Fruit fly (Drosophila melanogaster) whole organism, embryonic: ENCODE measurements around the gene CG33230.

Experiments used
- BtbVII ChIP-seq: fragments of 200-800 bp; sonication (Bioruptor generic); optimal IDR thresholded peaks from 3 replicates; lab custom pipeline; 2017; ENCODE audit warnings: missing biosample characterization, mild to moderate bottlenecking, missing genetic modification characterization
- CG10565 ChIP-seq: fragments of 200-800 bp; sonication (Bioruptor generic); optimal IDR thresholded peaks from 3 replicates; lab custom pipeline; 2016; ENCODE audit warnings: missing biosample characterization, mild to moderate bottlenecking, missing genetic modification characterization
- CG16813 ChIP-seq: fragments of 200-800 bp; sonication (Bioruptor generic); IDR thresholded peaks from 3 replicates; pipeline ENCODE4 v1.3.6; 2022; ENCODE audit warnings: missing biosample characterization, missing genetic modification characterization; ENCODE audit not compliant: partially characterized antibody
- CG17359 ChIP-seq: fragments of 200-800 bp; sonication (Bioruptor generic); optimal IDR thresholded peaks from 3 replicates; lab custom pipeline; 2018; ENCODE audit warnings: missing biosample characterization, mild to moderate bottlenecking, missing genetic modification characterization, moderate library complexity
- CG17361 ChIP-seq: fragments of 200-800 bp; sonication (Bioruptor generic); IDR thresholded peaks from 3 replicates; pipeline ENCODE4 v1.3.6; 2022; ENCODE audit warnings: missing biosample characterization, missing genetic modification characterization
- CG17385 ChIP-seq: fragments of 200-800 bp; sonication (Bioruptor generic); optimal IDR thresholded peaks from 3 replicates; lab custom pipeline; 2018; ENCODE audit warnings: missing biosample characterization, mild to moderate bottlenecking, missing genetic modification characterization
- CG30020 ChIP-seq: fragments of 200-800 bp; optimal IDR thresholded peaks from 2 replicates; lab custom pipeline; 2019; ENCODE audit warnings: missing biosample characterization, mild to moderate bottlenecking, missing genetic modification characterization, moderate library complexity
- CG3065 ChIP-seq: fragments of 200-800 bp; sonication (Bioruptor generic); optimal IDR thresholded peaks from 2 replicates; lab custom pipeline; 2016; ENCODE audit warnings: missing biosample characterization, missing genetic modification characterization
- CG3163 ChIP-seq: fragments of 200-800 bp; sonication (Bioruptor generic); optimal IDR thresholded peaks from 3 replicates; lab custom pipeline; 2016; ENCODE audit warnings: missing biosample characterization, missing genetic modification characterization
- CG34376 ChIP-seq: fragments of 200-800 bp; sonication (Bioruptor generic); optimal IDR thresholded peaks from 2 replicates; lab custom pipeline; 2018; ENCODE audit warnings: missing biosample characterization, mild to moderate bottlenecking, missing genetic modification characterization
- CG34422 ChIP-seq: fragments of 200-800 bp; sonication (Bioruptor generic); IDR thresholded peaks from 3 replicates; pipeline ENCODE4 v1.3.6; 2022; ENCODE audit warnings: missing biosample characterization, missing genetic modification characterization
- CG6254 ChIP-seq: fragments of 200-800 bp; sonication (Bioruptor generic); optimal IDR thresholded peaks from 3 replicates; lab custom pipeline; 2017; ENCODE audit warnings: mild to moderate bottlenecking, missing biosample characterization, missing genetic modification reagents, missing genetic modification characterization
- CG6854 ChIP-seq: fragments of 200-800 bp; sonication (Bioruptor generic); optimal IDR thresholded peaks from 3 replicates; lab custom pipeline; 2017; ENCODE audit warnings: missing biosample characterization, mild to moderate bottlenecking, missing genetic modification characterization
- CG7271 ChIP-seq: fragments of 200-800 bp; sonication (Bioruptor generic); optimal IDR thresholded peaks from 2 replicates; lab custom pipeline; 2018; ENCODE audit warnings: missing biosample characterization, mild to moderate bottlenecking, missing genetic modification characterization, moderate library complexity
- CG8924 ChIP-seq: fragments of 200-800 bp; optimal IDR thresholded peaks from 3 replicates; lab custom pipeline; 2019; ENCODE audit warnings: missing biosample characterization, mild to moderate bottlenecking, missing genetic modification characterization, moderate library complexity
- Dbx ChIP-seq: fragments of 200-800 bp; sonication (Bioruptor generic); IDR thresholded peaks from 3 replicates; pipeline ENCODE4 v1.3.6; 2022; ENCODE audit warnings: missing biosample characterization, missing genetic modification characterization
- Deaf1 ChIP-seq: fragments of 200-800 bp; optimal IDR thresholded peaks from 3 replicates; lab custom pipeline; 2019; ENCODE audit warnings: missing biosample characterization, mild to moderate bottlenecking, missing genetic modification characterization, moderate library complexity
- HLHmδ ChIP-seq: fragments of 200-800 bp; sonication (Bioruptor generic); optimal IDR thresholded peaks from 2 replicates; lab custom pipeline; 2018; ENCODE audit warnings: missing biosample characterization, mild to moderate bottlenecking, missing genetic modification characterization, moderate library complexity
- Jarid2 ChIP-seq: fragments of 200-800 bp; sonication (Bioruptor generic); optimal IDR thresholded peaks from 3 replicates; lab custom pipeline; 2017; ENCODE audit warnings: mild to moderate bottlenecking, missing biosample characterization, missing genetic modification reagents, missing genetic modification characterization
- Lim3 ChIP-seq: fragments of 200-800 bp; sonication (Bioruptor generic); IDR thresholded peaks from 2 replicates; pipeline ENCODE4 v1.3.6; 2022; ENCODE audit warnings: missing biosample characterization, missing genetic modification characterization
- MESR4 ChIP-seq: fragments of 200-800 bp; sonication (Bioruptor generic); optimal IDR thresholded peaks from 2 replicates; lab custom pipeline; 2018; ENCODE audit warnings: missing biosample characterization, mild to moderate bottlenecking, missing genetic modification characterization, moderate library complexity
- MTF-1 ChIP-seq: fragments of 200-800 bp; sonication (Bioruptor generic); optimal IDR thresholded peaks from 2 replicates; lab custom pipeline; 2018; ENCODE audit warnings: missing biosample characterization, mild to moderate bottlenecking, missing genetic modification characterization, borderline replicate concordance
- Max ChIP-seq: fragments of 200-800 bp; sonication (Bioruptor generic); optimal IDR thresholded peaks from 2 replicates; lab custom pipeline; 2016; ENCODE audit warnings: missing biosample characterization, mild to moderate bottlenecking, missing genetic modification characterization
- Med ChIP-seq: fragments of 200-800 bp; sonication (Bioruptor generic); peaks from one replicate; lab custom pipeline; 2016; ENCODE audit warnings: missing biosample characterization, missing genetic modification characterization, mild to moderate bottlenecking, inconsistent platforms, moderate library complexity
- Trl ChIP-seq, 3 experiments: fragments of >200 bp in 2 of 3; fragments of 200-800 bp in 1 of 3; sonication (Bioruptor generic) in 1 of 3; optimal IDR thresholded peaks; 2 replicates in 1 of 3; 3 replicates in 2 of 3; lab custom pipeline; 2016 to 2017; ENCODE audit warnings: missing biosample characterization in 1 of 3, missing genetic modification characterization in 1 of 3
- YL-1 ChIP-seq: fragments of 200-800 bp; sonication (Bioruptor generic); optimal IDR thresholded peaks from 3 replicates; lab custom pipeline; 2017; ENCODE audit warnings: missing biosample characterization, mild to moderate bottlenecking, missing genetic modification characterization
- amos ChIP-seq: fragments of 200-800 bp; sonication (Bioruptor generic); IDR thresholded peaks from 2 replicates; pipeline ENCODE4 v1.3.6; 2022; ENCODE audit warnings: missing biosample characterization, missing genetic modification characterization; ENCODE audit not compliant: partially characterized antibody
- bigmax ChIP-seq: fragments of 200-800 bp; sonication (Bioruptor generic); optimal IDR thresholded peaks from 2 replicates; lab custom pipeline; 2018; ENCODE audit warnings: missing biosample characterization, mild to moderate bottlenecking, missing genetic modification characterization
- caup ChIP-seq: fragments of 200-800 bp; sonication (Bioruptor generic); optimal IDR thresholded peaks from 3 replicates; lab custom pipeline; 2017; ENCODE audit warnings: missing biosample characterization, mild to moderate bottlenecking, missing genetic modification characterization, moderate library complexity; ENCODE audit not compliant: severe bottlenecking
- cg ChIP-seq: fragments of 200-800 bp; sonication (Bioruptor generic); optimal IDR thresholded peaks from 3 replicates; lab custom pipeline; 2019; ENCODE audit warnings: missing biosample characterization, mild to moderate bottlenecking, missing genetic modification characterization, moderate library complexity
- chinmo ChIP-seq: fragments of 200-800 bp; sonication (Bioruptor generic); IDR thresholded peaks from 4 replicates; pipeline ENCODE4 v1.3.6; 2022; ENCODE audit warnings: missing biosample characterization, missing genetic modification characterization; ENCODE audit not compliant: partially characterized antibody
- disco-r ChIP-seq: fragments of 200-800 bp; sonication (Bioruptor generic); optimal IDR thresholded peaks from 2 replicates; lab custom pipeline; 2016; ENCODE audit warnings: missing biosample characterization, missing genetic modification characterization
- inv ChIP-seq: fragments of 200-800 bp; sonication (Bioruptor generic); IDR thresholded peaks from 2 replicates; pipeline ENCODE4 v1.3.6; 2022; ENCODE audit warnings: missing biosample characterization, missing genetic modification characterization; ENCODE audit not compliant: partially characterized antibody
- kay ChIP-seq: fragments of 200-800 bp; sonication (Bioruptor generic); optimal IDR thresholded peaks from 2 replicates; lab custom pipeline; 2016; ENCODE audit warnings: missing biosample characterization, missing genetic modification characterization
- kni ChIP-seq: fragments of 200-800 bp; sonication (Bioruptor generic); optimal IDR thresholded peaks from 3 replicates; lab custom pipeline; 2017; ENCODE audit warnings: mild to moderate bottlenecking, missing biosample characterization, missing genetic modification reagents, missing genetic modification characterization
- mirr ChIP-seq: fragments of 200-800 bp; sonication (Bioruptor generic); optimal IDR thresholded peaks from 3 replicates; lab custom pipeline; 2018; ENCODE audit warnings: missing biosample characterization, mild to moderate bottlenecking, missing genetic modification characterization
- pan ChIP-seq, 4 experiments: fragments of >200 bp in 3 of 4; fragments of 200-800 bp in 1 of 4; sonication (Bioruptor generic) in 1 of 4; optimal IDR thresholded peaks in 3 of 4; IDR thresholded peaks in 1 of 4; 2 replicates each; pipeline versions ENCODE4 v1.3.6 to Lab custom; 2017 to 2022; ENCODE audit warnings: missing biosample characterization in 2 of 4, missing genetic modification characterization in 2 of 4, mixed read lengths in 1 of 4
- pros ChIP-seq: fragments of 200-800 bp; sonication (Bioruptor generic); optimal IDR thresholded peaks from 3 replicates; lab custom pipeline; 2019; ENCODE audit warnings: missing biosample characterization, mild to moderate bottlenecking, missing genetic modification characterization, moderate library complexity
- sens ChIP-seq: fragments of 200-800 bp; sonication (Bioruptor generic); peaks from one replicate; lab custom pipeline; 2016; ENCODE audit warnings: missing biosample characterization, missing genetic modification characterization
- sug ChIP-seq: fragments of 200-800 bp; optimal IDR thresholded peaks from 2 replicates; lab custom pipeline; 2019; ENCODE audit warnings: missing biosample characterization, mild to moderate bottlenecking, missing genetic modification characterization, moderate library complexity
- tin ChIP-seq: fragments of 200-800 bp; sonication (Bioruptor generic); optimal IDR thresholded peaks from 3 replicates; lab custom pipeline; 2016; ENCODE audit warnings: missing biosample characterization, missing genetic modification characterization
- tll ChIP-seq, 2 experiments: fragments of 200-800 bp in 1 of 2; fragments of >200 bp in 1 of 2; sonication (Bioruptor generic) in 1 of 2; optimal IDR thresholded peaks; 2 replicates each; lab custom pipeline; 2017 to 2019; ENCODE audit warnings: missing biosample characterization in 2 of 2, missing genetic modification characterization in 2 of 2, mild to moderate bottlenecking in 1 of 2, moderate library complexity in 1 of 2
- trh ChIP-seq: fragments of 200-800 bp; sonication (Bioruptor generic); optimal IDR thresholded peaks from 2 replicates; lab custom pipeline; 2016; ENCODE audit warnings: missing biosample characterization, missing genetic modification characterization
- tx ChIP-seq: fragments of 200-800 bp; sonication (Bioruptor generic); optimal IDR thresholded peaks from 2 replicates; lab custom pipeline; 2016; ENCODE audit warnings: missing biosample characterization, missing genetic modification characterization
- wek ChIP-seq: fragments of 200-800 bp; sonication (Bioruptor generic); optimal IDR thresholded peaks from 3 replicates; lab custom pipeline; 2018; ENCODE audit warnings: missing biosample characterization, mild to moderate bottlenecking, missing genetic modification characterization, moderate library complexity
- wor ChIP-seq: fragments of 200-800 bp; sonication (Bioruptor generic); IDR thresholded peaks from 2 replicates; pipeline ENCODE4 v1.3.6; 2022; ENCODE audit warnings: missing biosample characterization, missing genetic modification characterization

The CG33230 gene

DNA sequence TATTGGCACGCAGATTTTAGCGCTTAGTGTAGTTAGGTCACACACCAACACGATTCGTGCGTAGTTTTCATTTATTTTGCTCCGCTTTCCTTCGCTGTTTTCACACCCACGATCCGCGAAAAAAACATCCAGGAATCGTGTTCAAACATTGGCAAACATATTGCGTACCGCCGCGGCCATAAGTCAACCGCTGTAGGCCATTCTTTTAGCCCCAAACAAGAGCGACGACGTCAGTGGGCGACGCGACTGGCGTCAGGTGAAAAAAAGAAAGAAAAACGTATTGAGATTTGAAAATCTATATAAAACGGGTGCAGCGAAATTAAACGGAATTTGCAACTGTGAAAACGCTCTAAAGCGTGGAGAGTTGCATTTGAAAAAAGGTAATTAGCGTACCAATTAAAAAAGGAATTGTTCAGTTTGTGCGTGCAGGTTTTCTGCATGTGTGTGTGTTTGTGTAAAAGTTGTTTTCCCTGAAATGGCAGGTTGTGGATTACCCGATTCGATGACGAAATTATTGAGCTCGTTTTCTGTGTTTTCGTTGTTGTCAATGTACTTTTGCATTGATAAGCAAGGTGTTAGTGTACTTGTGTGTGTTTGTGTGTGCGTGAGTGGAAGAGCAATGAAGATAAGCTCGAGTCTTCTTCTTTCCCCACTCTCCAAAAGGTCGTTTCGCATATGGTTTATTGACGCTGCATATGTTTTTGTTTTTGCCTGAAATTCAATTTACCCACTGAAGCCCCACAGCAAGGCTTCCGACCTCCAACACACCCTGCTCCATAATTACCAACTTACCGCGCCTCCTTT lies 48.9 kb upstream of the CG33230 start, which contains the start of gene Tmep:
TSS of gene Tmep (plus strand) at position 20 of the 804 bp plus-strand sequence.
- TF ChIP-seq CG7271, result peak; percentile 45
- peak; percentile 44 for TF ChIP-seq Med (GFP tag; lab: Kevin White, UChicago)
- TF ChIP-seq Trl (optimal IDR thresholded peaks at IDR 0.05; lab: Kevin White, UChicago), result peak in 1 of 2 experiments; percentile 3
- TF ChIP-seq Trl (GFP tag; optimal IDR thresholded peaks at IDR 0.05; lab: Kevin White, UChicago), result no peak
- no peak for TF ChIP-seq tin (GFP tag; lab: Kevin White, UChicago)
- no peak for TF ChIP-seq tll (GFP tag; optimal IDR thresholded peaks at IDR 0.05; lab: Kevin White, UChicago)
- TF ChIP-seq pan (optimal IDR thresholded peaks at IDR 0.05; lab: Kevin White, UChicago), result no peak
- TF ChIP-seq pan (GFP tag; optimal IDR thresholded peaks at IDR 0.05 in 1 of 2, IDR thresholded peaks at IDR 0.05 in 1 of 2), result no peak
- TF ChIP-seq wek (GFP tag; lab: Kevin White, UChicago), result no peak
- no peak for TF ChIP-seq CG17361 (GFP tag; lab: Robert Waterston, UW)
- TF ChIP-seq Deaf1 (tag; lab: Kevin White, UChicago), result no peak
- TF ChIP-seq chinmo (GFP tag; lab: Robert Waterston, UW), result peak; percentile 72; the same call in 2 of the 4 replicates
- peak; percentile 14 for TF ChIP-seq BtbVII (GFP tag; lab: Kevin White, UChicago)
- peak; percentile 89 for TF ChIP-seq CG17385
- TF ChIP-seq CG30020 (tag; lab: Kevin White, UChicago), result peak; percentile 67
- peak; percentile 8 for TF ChIP-seq MTF-1 (GFP tag; lab: Kevin White, UChicago)
- 0 out of 3 replicates have a peak, but pooled peaks have one; percentile 26 for TF ChIP-seq Dbx (GFP tag; lab: Robert Waterston, UW)
- no peak for TF ChIP-seq Max (GFP tag; lab: Kevin White, UChicago)
- peak; percentile 42 for TF ChIP-seq kni (GFP tag; lab: Kevin White, UChicago)
- TF ChIP-seq CG8924 (tag; lab: Kevin White, UChicago), result no peak
- TF ChIP-seq MESR4, result peak; percentile 74
- no peak for TF ChIP-seq wor
- no peak for TF ChIP-seq inv (GFP tag; lab: Robert Waterston, UW)
- no peak for TF ChIP-seq pros (GFP tag; lab: Kevin White, UChicago)
- no peak for TF ChIP-seq Lim3 (GFP tag; lab: Robert Waterston, UW)
- no peak for TF ChIP-seq CG10565 (GFP tag; lab: Kevin White, UChicago)
- TF ChIP-seq CG6854 (GFP tag; lab: Kevin White, UChicago), result peak; percentile 27
- TF ChIP-seq trh (GFP tag; lab: Kevin White, UChicago), result no peak
- TF ChIP-seq Jarid2 (GFP tag; lab: Kevin White, UChicago), result peak; percentile 48
- peak; percentile 8 for TF ChIP-seq YL-1 (GFP tag; lab: Kevin White, UChicago)
- TF ChIP-seq CG16813 (GFP tag; lab: Robert Waterston, UW), result 0 out of 3 replicates have a peak, but pooled peaks have one; percentile 15
- TF ChIP-seq CG6254, result no peak
- TF ChIP-seq CG17359, result no peak
- TF ChIP-seq HLHmδ (GFP tag; lab: Kevin White, UChicago), result peak; percentile 15
- no peak for TF ChIP-seq kay
- TF ChIP-seq mirr, result peak; percentile 28
- no peak for TF ChIP-seq caup (GFP tag; lab: Kevin White, UChicago)
- TF ChIP-seq disco-r, result no peak
- TF ChIP-seq tx (GFP tag; lab: Kevin White, UChicago), result no peak
- peak; percentile 53 for TF ChIP-seq CG34376 (GFP tag; lab: Kevin White, UChicago)
- TF ChIP-seq bigmax (GFP tag; lab: Kevin White, UChicago), result no peak
- peak; percentile 76 for TF ChIP-seq cg (GFP tag; lab: Kevin White, UChicago)
- no peak for TF ChIP-seq sens (GFP tag; lab: Kevin White, UChicago)
- TF ChIP-seq amos, result peak; percentile 33; the same call in 1 of the 2 replicates
- TF ChIP-seq CG3065 (GFP tag; lab: Kevin White, UChicago), result no peak
- peak; percentile 13 for TF ChIP-seq sug
- peak; percentile 8 for TF ChIP-seq CG3163 (GFP tag; lab: Kevin White, UChicago)
- 0 out of 3 replicates have a peak, but pooled peaks have one; percentile 22 for TF ChIP-seq CG34422 (GFP tag; lab: Robert Waterston, UW)
